Worm (Caenorhabditis elegans) whole organism, young adult: Measurements from ENCODE around the gene npp-15.

Experiments used
- gei-17 ChIP-seq: fragments of 200-800 bp; sonication (Bioruptor generic); optimal IDR thresholded peaks from 2 replicates; lab custom pipeline; 2018; ENCODE audit warnings: mild to moderate bottlenecking, missing genetic modification characterization, missing compliant biosample characterization
- pbrm-1 ChIP-seq: fragments of 200-800 bp; sonication (Bioruptor generic); IDR thresholded peaks from 2 replicates; pipeline ENCODE4 v1.3.6; 2022; ENCODE audit warnings: missing genetic modification reagents, missing genetic modification characterization, missing compliant biosample characterization
- unc-130 ChIP-seq: sonication (generic microtip); optimal IDR thresholded peaks from 2 replicates; lab custom pipeline; 2016; ENCODE audit warnings: missing genetic modification reagents, missing genetic modification characterization, missing compliant biosample characterization

- no peak for TF ChIP-seq gei-17 (GFP tag; lab: Kevin White, UChicago)
- TF ChIP-seq pbrm-1 (GFP tag; lab: Robert Waterston, UW) = no peak
- TF ChIP-seq unc-130 (GFP tag; lab: Kevin White, UChicago) = no peak
These were observed 9.0 kb upstream of the npp-15 start, which contains the start of gene C29E4.14 for ce11 chrIII:7919823-7920222.
